Worm (Caenorhabditis elegans): Measurements from ENCODE around the gene fbxb-72.

Gene fbxb-72

DNA sequence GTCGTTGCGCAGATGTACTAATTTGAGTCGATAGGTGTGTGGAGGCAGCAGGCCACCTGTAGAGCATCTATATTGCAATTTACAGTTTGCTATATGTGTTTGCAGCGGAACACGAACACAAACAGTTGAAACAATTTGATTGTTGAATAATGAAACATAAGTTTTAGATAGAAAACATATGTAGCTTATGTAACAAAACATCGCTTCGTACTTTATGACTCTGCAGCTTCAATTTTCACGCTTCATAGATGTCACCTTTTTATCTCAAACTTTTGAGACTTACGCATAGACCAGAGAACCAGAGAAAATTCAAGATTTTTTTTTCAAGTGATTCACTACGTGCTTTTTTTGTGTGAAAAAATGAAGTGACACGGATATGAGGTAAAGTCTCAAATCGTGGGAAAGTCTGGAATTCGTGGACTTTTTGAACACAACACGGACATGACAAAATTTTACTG is at the start of gene fbxb-72:
TSS of gene fbxb-72 (minus strand) at position 58 of the 458 bp plus-strand sequence.
- TF ChIP-seq tab-1 (GFP tag; IDR thresholded peaks at IDR 0.05) (no peak), cog-1 (tag; optimal IDR thresholded peaks at IDR 0.05) (no peak), T22C8.4 (GFP tag; IDR thresholded peaks at IDR 0.05) (no peak), flt-1 (GFP tag; IDR thresholded peaks at IDR 0.05) (peak; percentile 51; the same call in 1 of the 2 replicates)

DNA sequence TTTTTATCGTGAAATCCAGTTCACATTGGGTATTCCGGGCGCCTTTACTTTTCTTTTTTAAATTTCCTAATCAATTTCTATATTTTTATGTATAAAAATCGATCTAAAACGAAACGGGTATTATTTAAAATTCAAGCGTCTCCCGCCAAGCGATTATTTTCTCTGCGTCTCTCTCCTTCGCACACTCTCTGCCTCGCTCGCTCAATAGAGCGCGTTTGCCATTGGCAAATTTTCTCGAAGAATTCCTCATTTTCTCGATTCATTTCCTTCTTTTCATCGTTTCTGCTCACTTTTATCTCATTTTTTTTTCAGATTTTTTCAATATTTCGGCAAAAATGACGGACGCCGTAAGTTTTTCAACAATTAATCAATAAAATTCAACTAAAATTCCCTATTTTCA is 49.5 kb upstream of the fbxb-72 start, which contains the start of gene sti-1:
TSS of gene sti-1 (plus strand) at position 263 of the 400 bp plus-strand sequence.
- TF ChIP-seq med-1 (GFP tag; optimal IDR thresholded peaks at IDR 0.05; ENCODE audit: insufficient read depth) (peak; percentile 18), tab-1 (GFP tag; IDR thresholded peaks at IDR 0.05) (no peak), cog-1 (tag; optimal IDR thresholded peaks at IDR 0.05) (peak; percentile 68)

DNA sequence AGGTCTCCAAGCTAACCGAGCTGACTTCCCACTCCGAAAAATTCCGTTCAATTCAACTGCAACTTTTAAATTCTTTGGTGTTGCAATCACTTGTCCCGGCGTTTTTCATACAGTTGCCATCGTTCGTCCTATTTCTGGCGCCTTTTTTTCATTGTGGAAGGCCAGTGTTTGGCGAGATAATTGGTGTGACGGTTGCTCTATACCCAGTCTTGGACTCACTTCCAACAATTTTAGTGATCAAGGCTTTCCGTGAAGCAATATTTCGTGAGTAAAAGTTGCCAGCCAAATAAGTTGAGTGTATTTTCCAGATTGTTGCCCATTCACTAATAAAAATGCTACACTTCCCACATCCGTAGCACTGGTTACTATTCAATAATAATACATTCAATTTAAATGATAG is 48.5 kb upstream of the fbxb-72 start:
- TF ChIP-seq klf-2 (GFP tag; conservative IDR thresholded peaks at IDR 0.05) (no peak), ref-1 (GFP tag; conservative IDR thresholded peaks at IDR 0.05) (no peak), T22C8.4 (GFP tag; IDR thresholded peaks at IDR 0.05) (no peak), tab-1 (GFP tag; IDR thresholded peaks at IDR 0.05) (no peak), ztf-29 (GFP tag; IDR thresholded peaks at IDR 0.05) (no peak), flt-1 (GFP tag; IDR thresholded peaks at IDR 0.05) (no peak), med-1 (GFP tag; optimal IDR thresholded peaks at IDR 0.05; ENCODE audit: insufficient read depth) (no peak), ztf-23 (GFP tag; IDR thresholded peaks at IDR 0.05) (no peak), cog-1 (tag; optimal IDR thresholded peaks at IDR 0.05) (no peak)

- TF ChIP-seq tab-1 (GFP tag; IDR thresholded peaks at IDR 0.05) (no peak), med-1 (GFP tag; optimal IDR thresholded peaks at IDR 0.05; ENCODE audit: insufficient read depth) (no peak), ztf-29 (GFP tag; IDR thresholded peaks at IDR 0.05) (no peak), ztf-23 (GFP tag; IDR thresholded peaks at IDR 0.05) (no peak), ref-1 (GFP tag; conservative IDR thresholded peaks at IDR 0.05) (no peak), T22C8.4 (GFP tag; IDR thresholded peaks at IDR 0.05) (no peak), klf-2 (GFP tag; conservative IDR thresholded peaks at IDR 0.05) (no peak), cog-1 (tag; optimal IDR thresholded peaks at IDR 0.05) (no peak), flt-1 (GFP tag; IDR thresholded peaks at IDR 0.05) (no peak)
Observed at ce11 chrV:764732-765131, 41.0 kb upstream of the fbxb-72 start, which contains the start of gene str-238. Gene str-238 (plus strand): TSS chrV:765032.

- no peak for TF ChIP-seq ref-1 (GFP tag; conservative IDR thresholded peaks at IDR 0.05)
- TF ChIP-seq flt-1 (GFP tag; IDR thresholded peaks at IDR 0.05): no peak
- TF ChIP-seq ztf-29 (GFP tag; IDR thresholded peaks at IDR 0.05): no peak
- TF ChIP-seq klf-2 (GFP tag; conservative IDR thresholded peaks at IDR 0.05): no peak
- no peak for TF ChIP-seq T22C8.4 (GFP tag; IDR thresholded peaks at IDR 0.05)
- TF ChIP-seq cog-1 (tag; optimal IDR thresholded peaks at IDR 0.05): no peak
- no peak for TF ChIP-seq med-1 (GFP tag; optimal IDR thresholded peaks at IDR 0.05; ENCODE audit: insufficient read depth)
- no peak for TF ChIP-seq ztf-23 (GFP tag; IDR thresholded peaks at IDR 0.05)
Observed at ce11 chrV:762340-762739, 38.6 kb upstream of the fbxb-72 start, which contains the start of gene srp-2. Gene srp-2 (plus strand): TSS chrV:762640.

DNA sequence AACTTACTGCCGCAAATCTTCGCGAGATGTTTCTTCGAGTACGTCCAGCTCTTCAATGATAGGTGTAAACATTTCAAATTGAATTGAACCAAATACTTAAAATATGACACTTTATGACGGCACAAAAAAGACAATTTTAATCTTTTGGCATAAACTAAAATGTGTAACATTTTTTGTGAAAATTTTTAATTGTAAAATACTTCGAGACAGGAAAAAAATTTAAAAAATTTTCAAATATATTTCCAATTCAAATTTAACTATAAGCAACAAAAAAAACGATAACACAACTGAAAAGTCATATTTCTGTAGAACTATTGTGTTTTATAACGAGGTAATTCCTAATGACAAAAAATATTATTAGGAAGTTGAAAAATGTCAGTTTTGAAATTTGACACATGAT is 38.1 kb upstream of the fbxb-72 start, which contains the start of gene C05E4.12:
TSS of gene C05E4.12 (minus strand) at position 101 of the 400 bp plus-strand sequence.
- no peak for TF ChIP-seq med-1 (GFP tag; optimal IDR thresholded peaks at IDR 0.05; ENCODE audit: insufficient read depth)
- no peak for TF ChIP-seq cog-1 (tag; optimal IDR thresholded peaks at IDR 0.05)
- no peak for TF ChIP-seq ref-1 (GFP tag; conservative IDR thresholded peaks at IDR 0.05)
- TF ChIP-seq T22C8.4 (GFP tag; IDR thresholded peaks at IDR 0.05): no peak
- no peak for TF ChIP-seq ztf-23 (GFP tag; IDR thresholded peaks at IDR 0.05)
- TF ChIP-seq flt-1 (GFP tag; IDR thresholded peaks at IDR 0.05): no peak
- TF ChIP-seq klf-2 (GFP tag; conservative IDR thresholded peaks at IDR 0.05): no peak
- TF ChIP-seq ztf-29 (GFP tag; IDR thresholded peaks at IDR 0.05): no peak
- TF ChIP-seq tab-1 (GFP tag; IDR thresholded peaks at IDR 0.05): no peak

ce11 chrV:761235-761634 is 37.5 kb upstream of the fbxb-72 start, which contains the start of gene C05E4.15:
Gene C05E4.15 (minus strand): TSS chrV:761335.
- TF ChIP-seq flt-1 (GFP tag; IDR thresholded peaks at IDR 0.05) (no peak), klf-2 (GFP tag; conservative IDR thresholded peaks at IDR 0.05) (no peak), cog-1 (tag; optimal IDR thresholded peaks at IDR 0.05) (no peak), ztf-29 (GFP tag; IDR thresholded peaks at IDR 0.05) (no peak), ref-1 (GFP tag; conservative IDR thresholded peaks at IDR 0.05) (no peak), med-1 (GFP tag; optimal IDR thresholded peaks at IDR 0.05; ENCODE audit: insufficient read depth) (no peak), T22C8.4 (GFP tag; IDR thresholded peaks at IDR 0.05) (no peak), ztf-23 (GFP tag; IDR thresholded peaks at IDR 0.05) (no peak), tab-1 (GFP tag; IDR thresholded peaks at IDR 0.05) (no peak)

DNA sequence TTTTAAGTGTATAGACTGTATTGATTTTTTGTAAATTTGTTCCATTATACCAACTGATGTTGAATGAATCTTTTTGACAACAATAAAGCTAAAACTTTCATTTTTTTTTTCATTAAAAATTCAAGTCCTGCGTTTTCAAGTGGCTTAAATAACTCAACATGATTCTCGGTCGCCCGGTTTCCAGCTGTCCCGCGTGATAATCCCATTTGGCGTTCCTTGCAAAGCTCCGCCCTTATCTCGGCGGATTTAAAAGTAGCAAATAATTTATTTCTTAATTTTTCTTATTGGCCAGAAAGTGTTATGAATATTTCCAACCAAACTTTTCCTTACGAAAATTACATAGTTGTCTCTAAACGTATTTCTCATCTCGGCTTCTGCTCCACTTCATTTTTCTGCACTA is 32.4 kb upstream of the fbxb-72 start, which contains the start of gene str-20:
TSS of gene str-20 (plus strand) at position 301 of the 400 bp plus-strand sequence.
- TF ChIP-seq tab-1 (GFP tag; IDR thresholded peaks at IDR 0.05): no peak
- TF ChIP-seq ref-1 (GFP tag; conservative IDR thresholded peaks at IDR 0.05): no peak
- no peak for TF ChIP-seq med-1 (GFP tag; optimal IDR thresholded peaks at IDR 0.05; ENCODE audit: insufficient read depth)
- no peak for TF ChIP-seq cog-1 (tag; optimal IDR thresholded peaks at IDR 0.05)
- no peak for TF ChIP-seq klf-2 (GFP tag; conservative IDR thresholded peaks at IDR 0.05)
- TF ChIP-seq T22C8.4 (GFP tag; IDR thresholded peaks at IDR 0.05): no peak
- no peak for TF ChIP-seq ztf-23 (GFP tag; IDR thresholded peaks at IDR 0.05)
- TF ChIP-seq ztf-29 (GFP tag; IDR thresholded peaks at IDR 0.05): no peak
- no peak for TF ChIP-seq flt-1 (GFP tag; IDR thresholded peaks at IDR 0.05)

ce11 chrV:752679-753333 is 29.1 kb upstream of the fbxb-72 start, which contains the start of the genes str-262 and srp-1:
Gene str-262 (minus strand): TSS chrV:752779.
Gene srp-1 (plus strand): TSS chrV:753283.
- TF ChIP-seq med-1 (GFP tag; optimal IDR thresholded peaks at IDR 0.05; ENCODE audit: insufficient read depth): no peak
- no peak for TF ChIP-seq cog-1 (tag; optimal IDR thresholded peaks at IDR 0.05)
- no peak for TF ChIP-seq ztf-29 (GFP tag; IDR thresholded peaks at IDR 0.05)
- TF ChIP-seq T22C8.4 (GFP tag; IDR thresholded peaks at IDR 0.05): no peak
- no peak for TF ChIP-seq ref-1 (GFP tag; conservative IDR thresholded peaks at IDR 0.05)
- TF ChIP-seq flt-1 (GFP tag; IDR thresholded peaks at IDR 0.05): no peak
- TF ChIP-seq tab-1 (GFP tag; IDR thresholded peaks at IDR 0.05): no peak

Data from whole organism, midembryonic.